Worm (Caenorhabditis elegans) whole organism, L1 larva: Measurements from ENCODE around the gene R04B3.1.

Experiments used
- hlh-17 ChIP-seq: fragments of 200-800 bp; sonication (Bioruptor generic); optimal IDR thresholded peaks from 2 replicates; lab custom pipeline; 2018; ENCODE audit warnings: missing genetic modification characterization, mild to moderate bottlenecking, missing compliant biosample characterization, moderate library complexity, borderline replicate concordance
- isw-1 ChIP-seq: fragments of 200-800 bp; sonication (Bioruptor generic); IDR thresholded peaks from 2 replicates; pipeline ENCODE4 v1.3.6; 2022; ENCODE audit warnings: missing genetic modification characterization, missing compliant biosample characterization
- lin-15B ChIP-seq: fragments of 150-350 bp; sonication (generic microtip); optimal IDR thresholded peaks from 3 replicates; lab custom pipeline; 2014; ENCODE audit warnings: missing biosample characterization, missing genetic modification characterization
- lir-3 ChIP-seq: sonication (generic microtip); optimal IDR thresholded peaks from 2 replicates; lab custom pipeline; 2016; ENCODE audit warnings: mild to moderate bottlenecking, missing genetic modification characterization, moderate library complexity, missing compliant biosample characterization; ENCODE audit not compliant: poor library complexity
- lsy-2 ChIP-seq, 2 experiments: fragments of 150-350 bp; optimal IDR thresholded peaks; 2 replicates each; lab custom pipeline; 2014; ENCODE audit warnings: missing biosample characterization in 2 of 2, missing genetic modification characterization in 2 of 2
- nhr-47 ChIP-seq: sonication (generic microtip); optimal IDR thresholded peaks from 2 replicates; lab custom pipeline; 2016; ENCODE audit warnings: mild to moderate bottlenecking, missing genetic modification characterization, moderate library complexity, missing compliant biosample characterization
- pqm-1 ChIP-seq: sonication (generic microtip); optimal IDR thresholded peaks from 3 replicates; lab custom pipeline; 2017; ENCODE audit warnings: missing biosample characterization, missing genetic modification characterization
- rnt-1 ChIP-seq: sonication (generic microtip); optimal IDR thresholded peaks from 2 replicates; lab custom pipeline; 2016; ENCODE audit warnings: mild to moderate bottlenecking, missing genetic modification characterization, moderate library complexity, missing compliant biosample characterization
- tbx-2 ChIP-seq: sonication (generic microtip); optimal IDR thresholded peaks from 2 replicates; lab custom pipeline; 2016; ENCODE audit warnings: missing genetic modification characterization, missing compliant biosample characterization
- unc-130 ChIP-seq: fragments of 150-350 bp; optimal IDR thresholded peaks from 2 replicates; lab custom pipeline; 2017; ENCODE audit warnings: missing biosample characterization, missing genetic modification characterization, inconsistent platforms

DNA sequence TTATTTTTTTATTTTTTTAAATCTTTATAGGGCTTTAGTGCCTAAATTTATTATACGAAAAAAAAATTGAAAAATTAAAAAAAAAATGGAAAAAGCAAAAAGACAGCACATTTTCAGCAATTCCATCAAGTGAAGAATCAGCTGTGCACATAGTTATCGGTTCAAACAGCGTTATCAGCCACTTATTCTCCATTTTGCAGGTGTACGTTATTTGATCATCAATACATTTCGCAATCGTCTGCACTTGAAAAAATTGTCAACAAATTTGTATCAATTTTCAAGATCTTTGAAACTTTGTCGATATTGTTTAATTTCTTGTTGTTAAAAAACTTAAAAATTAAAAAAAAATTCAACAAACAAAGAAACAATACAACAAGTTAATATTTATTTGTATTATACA lies 31.5 kb downstream of the R04B3.1 start:
- no peak for TF ChIP-seq tbx-2 (tag; lab: Kevin White, UChicago)
- no peak for TF ChIP-seq isw-1 (GFP tag; lab: Robert Waterston, UW)
- TF ChIP-seq nhr-47 (tag; lab: Kevin White, UChicago): no peak
- TF ChIP-seq pqm-1 (tag; lab: Kevin White, UChicago): no peak
- TF ChIP-seq unc-130: no peak
- no peak for TF ChIP-seq lsy-2 (tag; optimal IDR thresholded peaks at IDR 0.05; lab: Kevin White, UChicago)
- no peak for TF ChIP-seq lir-3 (tag; lab: Kevin White, UChicago)
- no peak for TF ChIP-seq rnt-1 (tag; lab: Kevin White, UChicago)
- no peak for TF ChIP-seq hlh-17 (GFP tag; lab: Kevin White, UChicago)
- TF ChIP-seq lin-15B (tag; lab: Kevin White, UChicago): no peak
